Worm (Caenorhabditis elegans): ENCODE measurements around the gene F19C6.2.

- no peak for TF ChIP-seq nhr-25 (tag; optimal IDR thresholded peaks at IDR 0.05)
- no peak for TF ChIP-seq sma-3 (GFP tag; optimal IDR thresholded peaks at IDR 0.05)
- no peak for TF ChIP-seq ceh-16 (tag; optimal IDR thresholded peaks at IDR 0.05)
- TF ChIP-seq ama-1 (optimal IDR thresholded peaks at IDR 0.05), result no peak
- TF ChIP-seq ztf-11 (tag; optimal IDR thresholded peaks at IDR 0.05), result no peak
- no peak for TF ChIP-seq mdl-1 (tag; optimal IDR thresholded peaks at IDR 0.05)
- TF ChIP-seq elt-1 (tag; optimal IDR thresholded peaks at IDR 0.05), result no peak
- no peak for TF ChIP-seq blmp-1 (tag; optimal IDR thresholded peaks at IDR 0.05; ENCODE audit: insufficient read depth)
- TF ChIP-seq dmd-4 (tag; optimal IDR thresholded peaks at IDR 0.05), result no peak
- TF ChIP-seq nhr-23 (tag; optimal IDR thresholded peaks at IDR 0.05), result no peak
- TF ChIP-seq lin-11 (tag; optimal IDR thresholded peaks at IDR 0.05), result no peak
- TF ChIP-seq lsy-2 (tag; optimal IDR thresholded peaks at IDR 0.05), result no peak
- TF ChIP-seq R02D3.7 (tag; optimal IDR thresholded peaks at IDR 0.05), result no peak
Measured at ce11 chrX:9997344-9997743, 3.4 kb upstream of the F19C6.2 start.

Measured in whole organism, L2 larva.